Fruit fly (Drosophila melanogaster): Measurements from ENCODE around the gene CG14448.

The CG14448 gene

DNA sequence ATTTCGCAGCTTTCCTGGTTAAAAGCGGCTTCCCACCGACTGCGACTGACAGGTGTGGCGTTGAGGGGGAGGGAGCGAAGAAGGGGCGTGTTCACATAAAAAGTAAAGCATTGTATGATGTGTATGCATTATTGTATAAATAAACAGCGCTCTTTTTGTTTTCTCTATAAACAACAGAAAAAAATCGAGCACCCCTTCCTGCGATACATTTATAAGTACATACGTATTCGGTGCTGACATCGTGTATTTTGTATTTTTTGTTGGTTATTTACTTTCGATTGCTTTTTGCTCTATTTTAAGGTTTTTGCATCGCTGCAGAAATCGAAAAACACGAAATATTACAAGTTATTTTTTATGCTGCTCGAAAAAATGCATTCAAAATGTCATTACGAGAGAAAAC lies 38.0 kb downstream of the CG14448 start:
- peak; percentile 67 for TF ChIP-seq Hr83 (GFP tag; optimal IDR thresholded peaks at IDR 0.05; ENCODE audit: poor library complexity, severe bottlenecking)
- TF ChIP-seq Hr78 (GFP tag; optimal IDR thresholded peaks at IDR 0.05): no peak
- TF ChIP-seq usp (GFP tag; optimal IDR thresholded peaks at IDR 0.05): no peak
- no peak for TF ChIP-seq dmrt93B (GFP tag; optimal IDR thresholded peaks at IDR 0.05)
- TF ChIP-seq foxo (GFP tag; optimal IDR thresholded peaks at IDR 0.05): no peak
- TF ChIP-seq sv (GFP tag; optimal IDR thresholded peaks at IDR 0.05): no peak
- peak; percentile 49 for TF ChIP-seq rgr (GFP tag; optimal IDR thresholded peaks at IDR 0.05)
- TF ChIP-seq psq (GFP tag; optimal IDR thresholded peaks at IDR 0.05): no peak
- no peak for TF ChIP-seq tai (GFP tag; optimal IDR thresholded peaks at IDR 0.05)
- no peak for TF ChIP-seq HLH106 (tag; optimal IDR thresholded peaks at IDR 0.05)
- TF ChIP-seq CrebA (GFP tag; optimal IDR thresholded peaks at IDR 0.05; ENCODE audit: borderline replicate concordance): no peak
- TF ChIP-seq jim (GFP tag; optimal IDR thresholded peaks at IDR 0.05): peak; percentile 76
- no peak for TF ChIP-seq sage (GFP tag; optimal IDR thresholded peaks at IDR 0.05)
- TF ChIP-seq fru (GFP tag; optimal IDR thresholded peaks at IDR 0.05): peak; percentile 15
- no peak for TF ChIP-seq woc (GFP tag; optimal IDR thresholded peaks at IDR 0.05)
- TF ChIP-seq Dfd (GFP tag; optimal IDR thresholded peaks at IDR 0.05): no peak
- no peak for TF ChIP-seq pan (optimal IDR thresholded peaks at IDR 0.05)
- no peak for TF ChIP-seq OdsH (GFP tag; optimal IDR thresholded peaks at IDR 0.05)
- TF ChIP-seq dsf (GFP tag; optimal IDR thresholded peaks at IDR 0.05; ENCODE audit: borderline replicate concordance): no peak
- no peak for TF ChIP-seq Myc (optimal IDR thresholded peaks at IDR 0.05)
- TF ChIP-seq dl (GFP tag; optimal IDR thresholded peaks at IDR 0.05; ENCODE audit: insufficient read depth in 1 of 2, partially characterized antibody in 2 of 2): no peak
- no peak for TF ChIP-seq GATAd (GFP tag; optimal IDR thresholded peaks at IDR 0.05)
- TF ChIP-seq h (GFP tag; optimal IDR thresholded peaks at IDR 0.05): peak; percentile 27
- TF ChIP-seq Sp1 (GFP tag; optimal IDR thresholded peaks at IDR 0.05): no peak
- no peak for TF ChIP-seq Jra (GFP tag; optimal IDR thresholded peaks at IDR 0.05)
- no peak for TF ChIP-seq lola (GFP tag; optimal IDR thresholded peaks at IDR 0.05)
- TF ChIP-seq N (GFP tag; optimal IDR thresholded peaks at IDR 0.05): no peak
- TF ChIP-seq Hnf4 (GFP tag; optimal IDR thresholded peaks at IDR 0.05): peak; percentile 8

DNA sequence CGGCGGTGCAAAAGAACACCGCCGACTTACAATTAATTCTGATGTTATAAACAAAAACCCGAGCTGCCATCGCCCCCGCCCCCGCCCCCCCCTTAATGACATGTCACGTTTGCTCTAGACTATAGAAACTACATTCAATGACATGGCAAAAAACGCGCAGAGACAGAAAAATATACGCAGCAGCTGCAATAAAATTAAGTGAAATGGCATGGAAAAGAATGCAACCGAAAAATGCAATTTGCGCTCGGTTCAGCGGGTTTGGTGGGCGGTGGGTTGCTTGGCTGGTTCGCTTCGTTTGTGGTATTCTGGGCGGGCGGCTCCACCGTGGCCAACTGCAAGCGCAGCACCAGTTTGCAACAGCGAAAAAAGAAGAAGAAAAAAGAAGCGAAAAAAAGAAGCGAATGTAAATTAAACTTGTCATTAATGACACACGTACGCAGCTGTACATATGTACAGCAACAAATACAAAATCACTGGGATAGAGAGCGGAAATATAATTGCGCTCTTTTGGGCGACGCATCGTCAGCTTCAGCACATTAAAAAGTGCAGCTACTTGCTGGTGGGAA lies 42.0 kb downstream of the CG14448 start:
- TF ChIP-seq CG32264 (GFP tag; optimal IDR thresholded peaks at IDR 0.05) (no peak), fru (GFP tag; optimal IDR thresholded peaks at IDR 0.05) (no peak), Hr78 (GFP tag; optimal IDR thresholded peaks at IDR 0.05) (no peak), h (GFP tag; optimal IDR thresholded peaks at IDR 0.05) (no peak), OdsH (GFP tag; optimal IDR thresholded peaks at IDR 0.05) (no peak), Dfd (GFP tag; optimal IDR thresholded peaks at IDR 0.05) (peak; percentile 84), HLH106 (tag; optimal IDR thresholded peaks at IDR 0.05) (no peak)

DNA sequence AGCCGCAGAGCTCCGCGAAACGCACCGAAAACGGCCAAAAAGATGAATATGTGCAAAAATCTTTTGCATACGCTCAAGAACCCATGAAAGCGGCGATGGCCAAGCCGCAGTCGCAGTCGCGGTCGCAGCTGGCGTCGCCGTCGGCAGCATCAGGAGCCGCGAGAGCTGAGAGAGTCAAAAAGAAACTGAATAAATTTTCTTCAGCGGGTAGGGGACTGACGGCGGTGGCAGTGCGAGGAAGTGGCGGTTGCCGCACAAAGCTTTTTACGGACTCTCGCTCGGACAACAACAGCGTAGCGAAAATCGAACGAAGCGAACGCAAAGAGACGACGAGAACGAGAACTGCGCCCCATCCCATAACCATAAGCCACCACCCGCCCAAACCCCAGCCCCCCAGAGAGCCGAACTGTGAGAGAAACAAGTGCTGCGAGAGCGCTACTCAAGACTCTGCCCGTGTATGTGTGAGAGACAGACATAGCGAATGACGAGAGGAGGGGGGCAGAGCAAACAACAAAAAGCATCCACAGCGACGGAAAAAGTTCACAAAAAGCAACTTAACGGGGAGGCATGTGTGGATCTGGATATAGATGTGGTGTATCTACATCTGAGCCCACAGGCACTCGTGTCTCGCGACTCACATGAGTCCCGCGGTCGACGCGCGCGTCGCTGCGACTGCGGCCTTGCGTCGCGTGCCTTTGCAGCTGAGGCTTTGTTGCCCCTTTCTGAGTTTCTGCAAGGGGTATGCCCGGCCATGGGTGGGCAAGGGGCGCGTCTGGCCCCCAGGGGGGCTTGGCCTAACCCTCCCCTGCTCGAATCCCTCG lies 47.1 kb downstream of the CG14448 start, which contains the start of gene jim:
Gene jim (minus strand): TSS at position 51 of the 821 bp plus-strand sequence.
- TF ChIP-seq Mio (GFP tag; optimal IDR thresholded peaks at IDR 0.05) (no peak), fru (GFP tag; optimal IDR thresholded peaks at IDR 0.05) (peak; percentile 15), Hr83 (GFP tag; optimal IDR thresholded peaks at IDR 0.05; ENCODE audit: poor library complexity, severe bottlenecking) (peak; percentile 93), Sp1 (GFP tag; optimal IDR thresholded peaks at IDR 0.05) (peak; percentile 68), woc (GFP tag; optimal IDR thresholded peaks at IDR 0.05) (peak; percentile 5), Rel (GFP tag; optimal IDR thresholded peaks at IDR 0.05) (peak; percentile 68), Rel (tag; optimal IDR thresholded peaks at IDR 0.05) (peak; percentile 56), sage (GFP tag; optimal IDR thresholded peaks at IDR 0.05) (peak; percentile 40), ey (GFP tag; optimal IDR thresholded peaks at IDR 0.05) (peak; percentile 4), Vsx2 (GFP tag; optimal IDR thresholded peaks at IDR 0.05; ENCODE audit: partially characterized antibody) (peak; percentile 71), br (GFP tag; optimal IDR thresholded peaks at IDR 0.05) (peak; percentile 48), Hnf4 (GFP tag; optimal IDR thresholded peaks at IDR 0.05) (peak; percentile 57), Myc (optimal IDR thresholded peaks at IDR 0.05) (no peak), N (GFP tag; optimal IDR thresholded peaks at IDR 0.05) (peak; percentile 52), Dfd (GFP tag; optimal IDR thresholded peaks at IDR 0.05) (peak; percentile 98), jim (GFP tag; optimal IDR thresholded peaks at IDR 0.05) (peak; percentile 97), CrebA (GFP tag; optimal IDR thresholded peaks at IDR 0.05; ENCODE audit: borderline replicate concordance) (peak; percentile 71), dsf (GFP tag; optimal IDR thresholded peaks at IDR 0.05; ENCODE audit: borderline replicate concordance) (no peak), HLH106 (tag; optimal IDR thresholded peaks at IDR 0.05) (peak; percentile 34), h (GFP tag; optimal IDR thresholded peaks at IDR 0.05) (peak; percentile 87), OdsH (GFP tag; optimal IDR thresholded peaks at IDR 0.05) (peak; percentile 58), Dif (GFP tag; optimal IDR thresholded peaks at IDR 0.05; ENCODE audit: partially characterized antibody) (peak; percentile 95), pan (optimal IDR thresholded peaks at IDR 0.05) (no peak), Hr78 (GFP tag; optimal IDR thresholded peaks at IDR 0.05) (no peak), rgr (GFP tag; optimal IDR thresholded peaks at IDR 0.05) (peak; percentile 63), CG9705 (GFP tag; optimal IDR thresholded peaks at IDR 0.05) (no peak), Jra (GFP tag; optimal IDR thresholded peaks at IDR 0.05) (peak; percentile 62), dmrt93B (GFP tag; optimal IDR thresholded peaks at IDR 0.05) (no peak), CG32264 (GFP tag; optimal IDR thresholded peaks at IDR 0.05) (no peak), dl (GFP tag; optimal IDR thresholded peaks at IDR 0.05; ENCODE audit: insufficient read depth in 1 of 2, partially characterized antibody in 2 of 2) (peak; percentile 63 to 97), brk (GFP tag; optimal IDR thresholded peaks at IDR 0.05) (peak; percentile 10), GATAd (GFP tag; optimal IDR thresholded peaks at IDR 0.05) (no peak), psq (GFP tag; optimal IDR thresholded peaks at IDR 0.05) (peak; percentile 95), Abd-B (GFP tag; optimal IDR thresholded peaks at IDR 0.05) (no peak), foxo (GFP tag; optimal IDR thresholded peaks at IDR 0.05) (peak in 1 of 2 experiments; percentile 59), tai (GFP tag; optimal IDR thresholded peaks at IDR 0.05) (no peak), lola (GFP tag; optimal IDR thresholded peaks at IDR 0.05) (no peak), sv (GFP tag; optimal IDR thresholded peaks at IDR 0.05) (no peak)

All from whole organism, wandering third instar larva.